Worm (Caenorhabditis elegans): ENCODE measurements around the gene F09F9.5.

DNA sequence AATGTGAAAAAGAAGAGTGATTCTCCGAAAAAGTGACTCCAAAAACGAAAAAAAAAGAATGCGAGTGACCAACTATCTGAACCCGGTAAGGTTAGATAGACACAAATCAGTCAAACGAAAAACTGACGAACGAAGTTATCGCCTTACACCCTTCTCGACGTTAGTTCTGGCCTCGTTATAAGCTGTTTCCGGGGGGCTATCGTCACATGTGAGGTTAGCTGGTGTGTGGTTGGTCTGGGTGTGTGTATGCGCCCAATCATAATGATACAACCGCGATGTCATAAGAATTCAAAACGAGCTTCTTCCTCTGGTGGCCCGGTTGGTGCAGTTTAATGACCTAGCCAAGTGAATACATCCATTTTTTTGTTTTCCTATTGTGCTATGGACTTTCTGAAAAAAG, 32.2 kb upstream of the F09F9.5 start:
- TF ChIP-seq nhr-23 (tag; optimal IDR thresholded peaks at IDR 0.05) (no peak), R02D3.7 (tag; optimal IDR thresholded peaks at IDR 0.05) (no peak), unc-39 (tag; optimal IDR thresholded peaks at IDR 0.05) (no peak), sea-2 (GFP tag; optimal IDR thresholded peaks at IDR 0.05) (no peak), elt-3 (tag; optimal IDR thresholded peaks at IDR 0.05) (no peak), elt-1 (tag; optimal IDR thresholded peaks at IDR 0.05) (no peak), nhr-12 (tag; optimal IDR thresholded peaks at IDR 0.05) (no peak), nhr-76 (tag; optimal IDR thresholded peaks at IDR 0.05) (no peak), lin-39 (tag; optimal IDR thresholded peaks at IDR 0.05) (no peak), fkh-2 (tag; optimal IDR thresholded peaks at IDR 0.05) (no peak), lin-15B (tag; optimal IDR thresholded peaks at IDR 0.05) (no peak), nhr-11 (tag; optimal IDR thresholded peaks at IDR 0.05) (no peak)
